Fruit fly (Drosophila melanogaster) whole organism, embryonic: Measurements from ENCODE around the gene CG31178.

Experiments
- Ada2b ChIP-seq: fragments of 200-800 bp; sonication (Bioruptor generic); IDR thresholded peaks from 2 replicates; pipeline ENCODE4 v1.3.6; 2022; ENCODE audit warnings: missing biosample characterization, missing genetic modification characterization
- BEAF-32 ChIP-seq: fragments of 200-800 bp; sonication (Bioruptor generic); optimal IDR thresholded peaks from 3 replicates; lab custom pipeline; 2017; ENCODE audit warnings: missing biosample characterization, missing genetic modification characterization, mild to moderate bottlenecking, moderate library complexity, missing genetic modification reagents
- Bteb2 ChIP-seq: fragments of 200-800 bp; sonication (Bioruptor generic); optimal IDR thresholded peaks from 2 replicates; lab custom pipeline; 2016; ENCODE audit warnings: missing biosample characterization, missing genetic modification characterization
- CG1024 ChIP-seq: fragments of 200-800 bp; sonication (Bioruptor generic); IDR thresholded peaks from 2 replicates; pipeline ENCODE4 v1.3.6; 2022; ENCODE audit warnings: missing biosample characterization, missing genetic modification characterization
- CG1233 ChIP-seq: fragments of 200-800 bp; sonication (Bioruptor generic); optimal IDR thresholded peaks from 4 replicates; lab custom pipeline; 2018; ENCODE audit warnings: missing biosample characterization, mild to moderate bottlenecking, missing genetic modification characterization
- CG12942 ChIP-seq: fragments of 200-800 bp; sonication (Bioruptor generic); optimal IDR thresholded peaks from 3 replicates; lab custom pipeline; 2016; ENCODE audit warnings: missing biosample characterization, missing genetic modification characterization
- CG14014 ChIP-seq: fragments of 200-800 bp; sonication (Bioruptor generic); IDR thresholded peaks from 2 replicates; pipeline ENCODE4 v1.3.6; 2022; ENCODE audit warnings: missing biosample characterization, missing genetic modification characterization
- CG15696 ChIP-seq: fragments of 200-800 bp; sonication (Bioruptor generic); optimal IDR thresholded peaks from 2 replicates; lab custom pipeline; 2019; ENCODE audit warnings: missing biosample characterization, mild to moderate bottlenecking, missing genetic modification characterization, moderate library complexity
- CG17612 ChIP-seq: fragments of 200-800 bp; sonication (Bioruptor generic); IDR thresholded peaks from 2 replicates; pipeline ENCODE4 v1.3.6; 2022; ENCODE audit warnings: missing biosample characterization, missing genetic modification characterization
- CG17912 ChIP-seq: fragments of 200-800 bp; sonication (Bioruptor generic); optimal IDR thresholded peaks from 2 replicates; lab custom pipeline; 2018; ENCODE audit warnings: missing biosample characterization, mild to moderate bottlenecking, missing genetic modification characterization
- CG2199 ChIP-seq: fragments of 200-800 bp; sonication (Bioruptor generic); IDR thresholded peaks from 3 replicates; pipeline ENCODE4 v1.3.6; 2022; ENCODE audit warnings: missing biosample characterization, missing genetic modification characterization
- CG2202 ChIP-seq: fragments of 200-800 bp; sonication (Bioruptor generic); optimal IDR thresholded peaks from 2 replicates; lab custom pipeline; 2018; ENCODE audit warnings: missing biosample characterization, mild to moderate bottlenecking, missing genetic modification characterization
- CG30431 ChIP-seq: fragments of 200-800 bp; sonication (Bioruptor generic); optimal IDR thresholded peaks from 2 replicates; lab custom pipeline; 2017; ENCODE audit warnings: missing biosample characterization, missing genetic modification characterization
- CG31365 ChIP-seq: fragments of 200-800 bp; sonication (Bioruptor generic); optimal IDR thresholded peaks from 2 replicates; lab custom pipeline; 2018; ENCODE audit warnings: missing biosample characterization, mild to moderate bottlenecking, missing genetic modification characterization
- CG33213 ChIP-seq: fragments of 200-800 bp; sonication (Bioruptor generic); optimal IDR thresholded peaks from 3 replicates; lab custom pipeline; 2016; ENCODE audit warnings: missing biosample characterization, missing genetic modification characterization
- CG34376 ChIP-seq: fragments of 200-800 bp; sonication (Bioruptor generic); optimal IDR thresholded peaks from 2 replicates; lab custom pipeline; 2018; ENCODE audit warnings: missing biosample characterization, mild to moderate bottlenecking, missing genetic modification characterization
- CG4328 ChIP-seq: fragments of 200-800 bp; sonication (Bioruptor generic); optimal IDR thresholded peaks from 3 replicates; lab custom pipeline; 2017; ENCODE audit warnings: missing biosample characterization, missing genetic modification reagents, missing genetic modification characterization
- CG7372 ChIP-seq: fragments of 200-800 bp; sonication (Bioruptor generic); IDR thresholded peaks from 2 replicates; pipeline ENCODE4 v1.3.6; 2022; ENCODE audit warnings: missing biosample characterization, missing genetic modification characterization
- CG7786 ChIP-seq: fragments of 200-800 bp; sonication (Bioruptor generic); optimal IDR thresholded peaks from 2 replicates; lab custom pipeline; 2016; ENCODE audit warnings: missing biosample characterization, missing genetic modification characterization
- CG9876 ChIP-seq: fragments of 200-800 bp; sonication (Bioruptor generic); optimal IDR thresholded peaks from 2 replicates; lab custom pipeline; 2016; ENCODE audit warnings: missing biosample characterization, missing genetic modification characterization
- Dll ChIP-seq: fragments of 200-800 bp; sonication (Bioruptor generic); IDR thresholded peaks from 4 replicates; pipeline ENCODE4 v1.3.6; 2022; ENCODE audit warnings: missing biosample characterization, missing genetic modification characterization; ENCODE audit not compliant: partially characterized antibody
- Dp ChIP-seq: fragments of 200-800 bp; sonication (Bioruptor generic); optimal IDR thresholded peaks from 2 replicates; lab custom pipeline; 2018; ENCODE audit warnings: missing biosample characterization, mild to moderate bottlenecking, missing genetic modification characterization, moderate library complexity
- Hsf ChIP-seq: fragments of 200-800 bp; sonication (Bioruptor generic); optimal IDR thresholded peaks from 3 replicates; lab custom pipeline; 2016; ENCODE audit warnings: missing biosample characterization, missing genetic modification characterization
- MBD-R2 ChIP-seq: fragments of 200-800 bp; sonication (Bioruptor generic); IDR thresholded peaks from 2 replicates; pipeline ENCODE4 v1.3.6; 2022; ENCODE audit warnings: missing biosample characterization, missing genetic modification characterization
- Mad ChIP-seq: fragments of 200-800 bp; sonication (Bioruptor generic); optimal IDR thresholded peaks from 2 replicates; lab custom pipeline; 2016; ENCODE audit warnings: missing biosample characterization, missing genetic modification characterization
- Max ChIP-seq: fragments of 200-800 bp; sonication (Bioruptor generic); optimal IDR thresholded peaks from 2 replicates; lab custom pipeline; 2016; ENCODE audit warnings: missing biosample characterization, mild to moderate bottlenecking, missing genetic modification characterization
- Mes4 ChIP-seq: fragments of 200-800 bp; sonication (Bioruptor generic); optimal IDR thresholded peaks from 2 replicates; lab custom pipeline; 2016; ENCODE audit warnings: missing biosample characterization, missing genetic modification characterization
- Myb ChIP-seq: fragments of 200-800 bp; sonication (Bioruptor generic); optimal IDR thresholded peaks from 2 replicates; lab custom pipeline; 2016; ENCODE audit warnings: missing biosample characterization, missing genetic modification characterization
- NC2α ChIP-seq: fragments of 200-800 bp; sonication (Bioruptor generic); optimal IDR thresholded peaks from 2 replicates; lab custom pipeline; 2016; ENCODE audit warnings: missing biosample characterization, missing genetic modification characterization
- NFAT ChIP-seq: fragments of 200-800 bp; sonication (Bioruptor generic); IDR thresholded peaks from 2 replicates; pipeline ENCODE4 v1.3.6; 2022; ENCODE audit warnings: missing biosample characterization, missing genetic modification characterization
- Oli ChIP-seq: fragments of 200-800 bp; sonication (Bioruptor generic); optimal IDR thresholded peaks from 2 replicates; lab custom pipeline; 2018; ENCODE audit warnings: missing biosample characterization, mild to moderate bottlenecking, missing genetic modification characterization, moderate library complexity
- Tbp ChIP-seq: fragments of >200 bp; optimal IDR thresholded peaks from 2 replicates; lab custom pipeline; 2018; ENCODE audit warnings: missing biosample characterization, missing genetic modification characterization
- Vsx1 ChIP-seq: fragments of 200-800 bp; sonication (Bioruptor generic); optimal IDR thresholded peaks from 2 replicates; lab custom pipeline; 2017; ENCODE audit warnings: missing biosample characterization, mild to moderate bottlenecking, missing genetic modification characterization, missing genetic modification reagents
- ci ChIP-seq: fragments of 200-800 bp; sonication (Bioruptor generic); IDR thresholded peaks from 3 replicates; pipeline ENCODE4 v1.3.6; 2022; ENCODE audit warnings: missing biosample characterization, missing genetic modification characterization
- crp ChIP-seq, 2 experiments: fragments of 200-800 bp; sonication (Bioruptor generic); optimal IDR thresholded peaks; 2 replicates in 1 of 2; 3 replicates in 1 of 2; lab custom pipeline; 2017; ENCODE audit warnings: missing biosample characterization in 2 of 2, missing genetic modification characterization in 2 of 2, mild to moderate bottlenecking in 1 of 2, moderate library complexity in 1 of 2
- dimm ChIP-seq: fragments of 200-800 bp; sonication (Bioruptor generic); IDR thresholded peaks from 2 replicates; pipeline ENCODE4 v1.3.6; 2022; ENCODE audit warnings: missing biosample characterization, missing genetic modification characterization
- en ChIP-seq: fragments of 200-800 bp; sonication (Bioruptor generic); optimal IDR thresholded peaks from 2 replicates; lab custom pipeline; 2016; ENCODE audit warnings: missing biosample characterization, missing genetic modification characterization
- ftz-f1 ChIP-seq: fragments of 200-800 bp; sonication (Bioruptor generic); optimal IDR thresholded peaks from 2 replicates; lab custom pipeline; 2016; ENCODE audit warnings: missing biosample characterization, missing genetic modification characterization
- grn ChIP-seq: fragments of 200-800 bp; sonication (Bioruptor generic); optimal IDR thresholded peaks from 3 replicates; lab custom pipeline; 2017; ENCODE audit warnings: missing biosample characterization, missing genetic modification characterization
- h ChIP-seq: fragments of >200 bp; optimal IDR thresholded peaks from 2 replicates; lab custom pipeline; 2017
- kah ChIP-seq: fragments of 200-800 bp; sonication (Bioruptor generic); optimal IDR thresholded peaks from 2 replicates; lab custom pipeline; 2018; ENCODE audit warnings: missing biosample characterization, mild to moderate bottlenecking, missing genetic modification characterization
- lmd ChIP-seq: fragments of 200-800 bp; sonication (Bioruptor generic); IDR thresholded peaks from 2 replicates; pipeline ENCODE4 v1.3.6; 2022; ENCODE audit warnings: missing biosample characterization, missing genetic modification characterization
- lola ChIP-seq, 3 experiments: fragments of >200 bp in 2 of 3; fragments of 200-800 bp in 1 of 3; sonication (Bioruptor generic) in 1 of 3; optimal IDR thresholded peaks; 2 replicates each; lab custom pipeline; 2017 to 2019; ENCODE audit warnings: missing biosample characterization in 3 of 3, missing genetic modification characterization in 3 of 3, mild to moderate bottlenecking in 1 of 3, moderate library complexity in 1 of 3
- nom ChIP-seq: fragments of 200-800 bp; sonication (Bioruptor generic); optimal IDR thresholded peaks from 2 replicates; lab custom pipeline; 2017; ENCODE audit warnings: missing biosample characterization, missing genetic modification characterization, mild to moderate bottlenecking, moderate library complexity, missing genetic modification reagents
- odd ChIP-seq: fragments of 200-800 bp; sonication (Bioruptor generic); optimal IDR thresholded peaks from 2 replicates; lab custom pipeline; 2017; ENCODE audit warnings: missing biosample characterization, mild to moderate bottlenecking, missing genetic modification characterization
- schlank ChIP-seq: fragments of 200-800 bp; sonication (Bioruptor generic); optimal IDR thresholded peaks from 2 replicates; lab custom pipeline; 2018; ENCODE audit warnings: missing biosample characterization, mild to moderate bottlenecking, missing genetic modification characterization
- scrt ChIP-seq: fragments of 200-800 bp; sonication (Bioruptor generic); optimal IDR thresholded peaks from 2 replicates; lab custom pipeline; 2018; ENCODE audit warnings: missing biosample characterization, mild to moderate bottlenecking, missing genetic modification characterization, moderate library complexity
- stc ChIP-seq: fragments of 200-800 bp; sonication (Bioruptor generic); IDR thresholded peaks from 2 replicates; pipeline ENCODE4 v1.3.6; 2022; ENCODE audit warnings: missing biosample characterization, missing genetic modification characterization
- tin ChIP-seq: fragments of 200-800 bp; sonication (Bioruptor generic); optimal IDR thresholded peaks from 3 replicates; lab custom pipeline; 2016; ENCODE audit warnings: missing biosample characterization, missing genetic modification characterization
- tna ChIP-seq: fragments of 200-800 bp; sonication (Bioruptor generic); IDR thresholded peaks from 2 replicates; pipeline ENCODE4 v1.3.6; 2022; ENCODE audit warnings: missing biosample characterization, missing genetic modification characterization; ENCODE audit not compliant: partially characterized antibody

Gene CG31178

dm6 chr3R:21888696-21889602 lies 15.4 kb downstream of the CG31178 start, which contains the start of gene CG43844 (continued):
- no peak for TF ChIP-seq scrt (GFP tag; lab: Kevin White, UChicago)
- no peak for TF ChIP-seq schlank (tag; lab: Kevin White, UChicago)
- no peak for TF ChIP-seq CG17612 (GFP tag; lab: Robert Waterston, UW)
- TF ChIP-seq Hsf = no peak
- no peak for TF ChIP-seq Mad (GFP tag; lab: Kevin White, UChicago)
- TF ChIP-seq CG33213 (GFP tag; lab: Kevin White, UChicago) = peak; percentile 3
- no peak for TF ChIP-seq dimm (GFP tag; lab: Robert Waterston, UW)
- TF ChIP-seq crp (GFP tag; optimal IDR thresholded peaks at IDR 0.05; lab: Kevin White, UChicago) = no peak
- no peak for TF ChIP-seq CG31365 (tag; lab: Kevin White, UChicago)
- no peak for TF ChIP-seq Dll
- TF ChIP-seq Oli (tag; lab: Kevin White, UChicago) = no peak
- TF ChIP-seq Vsx1 (GFP tag; lab: Kevin White, UChicago) = no peak
- no peak for TF ChIP-seq Myb (GFP tag; lab: Kevin White, UChicago)
- no peak for TF ChIP-seq ftz-f1 (GFP tag; lab: Kevin White, UChicago)
- no peak for TF ChIP-seq Ada2b (GFP tag; lab: Robert Waterston, UW)
- TF ChIP-seq grn (GFP tag; lab: Kevin White, UChicago) = no peak
- TF ChIP-seq ci (GFP tag; lab: Robert Waterston, UW) = 0 out of 3 replicates have a peak, but pooled peaks have one; percentile 42
- TF ChIP-seq CG14014 (GFP tag; lab: Robert Waterston, UW) = no peak
- no peak for TF ChIP-seq Tbp (GFP tag; lab: Kevin White, UChicago)
- TF ChIP-seq CG4328 (GFP tag; lab: Kevin White, UChicago) = no peak
- no peak for TF ChIP-seq CG12942
- TF ChIP-seq CG15696 (tag; lab: Kevin White, UChicago) = no peak
- TF ChIP-seq NC2α (GFP tag; lab: Kevin White, UChicago) = no peak
- no peak for TF ChIP-seq h (lab: Kevin White, UChicago)
- TF ChIP-seq CG17912 = no peak
- TF ChIP-seq Mes4 = no peak
- TF ChIP-seq CG34376 (GFP tag; lab: Kevin White, UChicago) = no peak
- TF ChIP-seq CG2199 (GFP tag; lab: Robert Waterston, UW) = peak; percentile 80
- TF ChIP-seq lmd (GFP tag; lab: Robert Waterston, UW) = no peak
- TF ChIP-seq Dp (GFP tag; lab: Kevin White, UChicago) = no peak
- TF ChIP-seq tna = no peak
- no peak for TF ChIP-seq en (GFP tag; lab: Kevin White, UChicago)
- TF ChIP-seq CG30431 = no peak
- no peak for TF ChIP-seq CG1024 (GFP tag; lab: Robert Waterston, UW)
- no peak for TF ChIP-seq BEAF-32
- no peak for TF ChIP-seq Bteb2
- no peak for TF ChIP-seq NFAT (GFP tag; lab: Robert Waterston, UW)
- TF ChIP-seq MBD-R2 (GFP tag; lab: Robert Waterston, UW) = no peak
- TF ChIP-seq CG7786 (GFP tag; lab: Kevin White, UChicago) = no peak
- TF ChIP-seq Max (GFP tag; lab: Kevin White, UChicago) = no peak
- no peak for TF ChIP-seq odd (GFP tag; lab: Kevin White, UChicago)
- TF ChIP-seq CG7372 = no peak
- TF ChIP-seq tin = no peak
- TF ChIP-seq CG1233 (GFP tag; lab: Kevin White, UChicago) = no peak
- TF ChIP-seq stc (GFP tag; lab: Robert Waterston, UW) = no peak
- no peak for TF ChIP-seq lola (GFP tag; optimal IDR thresholded peaks at IDR 0.05; lab: Kevin White, UChicago)
- TF ChIP-seq kah = no peak
- no peak for TF ChIP-seq CG2202
- TF ChIP-seq nom = no peak
- no peak for TF ChIP-seq CG9876 (GFP tag; lab: Kevin White, UChicago)
